Worm (Caenorhabditis elegans) whole organism, L1 larva: ENCODE data around the gene C01B9.4.

Experiments used
- ama-1 ChIP-seq: fragments of 150-350 bp; optimal IDR thresholded peaks from 2 replicates; lab custom pipeline; 2014
- ceh-63 ChIP-seq: fragments of 200-800 bp; sonication (Bioruptor generic); optimal IDR thresholded peaks from 2 replicates; lab custom pipeline; 2018; ENCODE audit warnings: mild to moderate bottlenecking, missing genetic modification characterization, missing compliant biosample characterization
- dpl-1 ChIP-seq, 3 experiments: fragments of 150-350 bp in 2 of 3; sonication (generic microtip) in 1 of 3; optimal IDR thresholded peaks; 2 replicates each; lab custom pipeline; 2014 to 2017; ENCODE audit warnings: missing biosample characterization in 3 of 3, missing genetic modification characterization in 3 of 3, missing genetic modification reagents in 3 of 3
- dsc-1 ChIP-seq: sonication (generic microtip); optimal IDR thresholded peaks from 2 replicates; lab custom pipeline; 2016; ENCODE audit warnings: mild to moderate bottlenecking, missing genetic modification characterization, missing compliant biosample characterization
- efl-1 ChIP-seq, 4 experiments: fragments of 150-350 bp; optimal IDR thresholded peaks in 3 of 4; peaks in 1 of 4; 1 replicate in 1 of 4; 2 replicates in 3 of 4; lab custom pipeline; 2014; ENCODE audit warnings: missing biosample characterization in 2 of 4, missing genetic modification characterization in 2 of 4, missing genetic modification reagents in 2 of 4
- efl-3 ChIP-seq: fragments of 200-800 bp; sonication (Bioruptor generic); optimal IDR thresholded peaks from 2 replicates; lab custom pipeline; 2018; ENCODE audit warnings: mild to moderate bottlenecking, missing genetic modification characterization, missing compliant biosample characterization
- ets-5 ChIP-seq: fragments of 200-800 bp; sonication (Bioruptor generic); IDR thresholded peaks from 2 replicates; pipeline ENCODE4 v1.3.6; 2022; ENCODE audit warnings: missing genetic modification characterization, missing compliant biosample characterization
- fkh-8 ChIP-seq: sonication (generic microtip); optimal IDR thresholded peaks from 2 replicates; lab custom pipeline; 2016; ENCODE audit warnings: mild to moderate bottlenecking, missing genetic modification characterization, missing compliant biosample characterization
- isw-1 ChIP-seq: fragments of 200-800 bp; sonication (Bioruptor generic); IDR thresholded peaks from 2 replicates; pipeline ENCODE4 v1.3.6; 2022; ENCODE audit warnings: missing genetic modification characterization, missing compliant biosample characterization
- lin-35 ChIP-seq, 2 experiments: fragments of 150-350 bp; optimal IDR thresholded peaks; 2 replicates each; lab custom pipeline; 2014; ENCODE audit warnings: missing biosample characterization in 2 of 2, missing genetic modification characterization in 2 of 2, missing genetic modification reagents in 2 of 2
- lin-39 ChIP-seq: fragments of 150-350 bp; optimal IDR thresholded peaks from 2 replicates; lab custom pipeline; 2014; ENCODE audit warnings: missing biosample characterization, missing genetic modification reagents, missing genetic modification characterization
- nhr-20 ChIP-seq: sonication (generic microtip); optimal IDR thresholded peaks from 2 replicates; lab custom pipeline; 2016; ENCODE audit warnings: mild to moderate bottlenecking, missing genetic modification characterization, missing compliant biosample characterization
- nhr-77 ChIP-seq: fragments of 150-350 bp; optimal IDR thresholded peaks from 2 replicates; lab custom pipeline; 2014; ENCODE audit warnings: missing biosample characterization, missing genetic modification characterization
- nhr-84 ChIP-seq: sonication (generic microtip); optimal IDR thresholded peaks from 2 replicates; lab custom pipeline; 2017; ENCODE audit warnings: missing biosample characterization, missing genetic modification characterization
- nhr-85 ChIP-seq: sonication (generic microtip); peaks from one replicate; lab custom pipeline; 2016; ENCODE audit warnings: missing genetic modification characterization, inconsistent platforms, missing compliant biosample characterization
- skn-1 ChIP-seq: fragments of 150-350 bp; optimal IDR thresholded peaks from 2 replicates; lab custom pipeline; 2014; ENCODE audit warnings: missing biosample characterization, missing genetic modification characterization
- tlp-1 ChIP-seq: fragments of 150-350 bp; optimal IDR thresholded peaks from 2 replicates; lab custom pipeline; 2014; ENCODE audit warnings: missing biosample characterization, missing genetic modification characterization
- xbp-1 ChIP-seq: sonication (generic microtip); optimal IDR thresholded peaks from 2 replicates; lab custom pipeline; 2016; ENCODE audit warnings: missing genetic modification characterization, missing compliant biosample characterization
- ztf-11 ChIP-seq, 2 experiments: sonication (generic microtip); optimal IDR thresholded peaks; 2 replicates each; lab custom pipeline; 2016 to 2017; ENCODE audit warnings: missing genetic modification characterization in 2 of 2, missing biosample characterization in 1 of 2, missing compliant biosample characterization in 1 of 2

Gene C01B9.4

DNA sequence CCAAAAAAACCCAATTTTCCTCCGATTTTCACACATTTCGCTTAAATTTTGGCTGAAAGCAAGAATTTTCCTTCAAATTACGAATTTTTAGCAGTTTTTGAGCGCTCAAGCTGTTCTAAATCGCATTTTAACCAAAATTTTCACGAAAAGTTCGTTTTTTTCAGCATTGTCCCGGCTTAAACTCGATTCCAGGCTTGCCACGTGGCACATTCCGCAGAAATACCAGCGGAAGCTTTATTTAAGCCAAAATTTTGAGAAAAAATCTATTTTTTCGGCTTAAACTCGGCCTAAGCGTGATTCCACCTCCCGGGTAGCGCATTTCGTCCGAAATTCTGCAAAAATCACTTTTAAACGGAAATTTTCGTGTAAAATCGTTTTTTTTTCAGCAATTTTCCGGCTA, 60.0 kb downstream of the C01B9.4 start:
- TF ChIP-seq efl-3 (no peak), nhr-85 (tag; lab: Kevin White, UChicago) (peak; percentile 1)

- TF ChIP-seq nhr-77, result no peak
- TF ChIP-seq skn-1 (tag; lab: Kevin White, UChicago), result no peak
- 0 out of 2 replicates have a peak, but pooled peaks have one; percentile 26 for TF ChIP-seq ets-5 (GFP tag; lab: Robert Waterston, UW)
- TF ChIP-seq nhr-20 (tag; lab: Kevin White, UChicago), result no peak
- TF ChIP-seq dpl-1 (GFP tag; optimal IDR thresholded peaks at IDR 0.05; lab: Kevin White, UChicago), result peak in 2 of 3 experiments; percentile 4 to 61
- TF ChIP-seq nhr-84, result no peak
- TF ChIP-seq xbp-1 (tag; lab: Kevin White, UChicago), result no peak
- TF ChIP-seq lin-39 (tag; lab: Kevin White, UChicago), result no peak
- TF ChIP-seq dsc-1 (tag; lab: Kevin White, UChicago), result no peak
- TF ChIP-seq lin-35 (GFP tag; optimal IDR thresholded peaks at IDR 0.05; lab: Kevin White, UChicago), result peak in 1 of 2 experiments; percentile 70
- no peak for TF ChIP-seq ceh-63
- no peak for TF ChIP-seq ztf-11 (tag; optimal IDR thresholded peaks at IDR 0.05; lab: Kevin White, UChicago)
- TF ChIP-seq efl-1 (optimal IDR thresholded peaks at IDR 0.05; lab: Kevin White, UChicago), result peak; percentile 43 to 93
- TF ChIP-seq efl-1 (GFP tag; optimal IDR thresholded peaks at IDR 0.05 in 1 of 2; lab: Kevin White, UChicago), result peak; percentile 55 to 95
- TF ChIP-seq fkh-8 (tag; lab: Kevin White, UChicago), result no peak
Observed at ce11 chrII:13722763-13723162, 61.0 kb downstream of the C01B9.4 start, which contains the start of gene Y54G9A.5. Gene Y54G9A.5 (plus strand): TSS chrII:13723007.

ce11 chrII:13721218-13721617, 62.6 kb downstream of the C01B9.4 start, which contains the start of gene sre-46:
Gene sre-46 (minus strand): TSS chrII:13721318.
- TF ChIP-seq ama-1 (lab: Kevin White, UChicago) (no peak), tlp-1 (tag; lab: Kevin White, UChicago) (no peak), isw-1 (no peak)
- TF ChIP-seq, all 84 proteins: peak for 0
